Worm (Caenorhabditis elegans) whole organism, mixed stage, embryonic: Measurements from ENCODE around the gene T20B12.4.

Experiments
- bed-3 ChIP-seq: fragments of 200-800 bp; sonication (Bioruptor generic); optimal IDR thresholded peaks from 3 replicates; lab custom pipeline; 2018; ENCODE audit warnings: mild to moderate bottlenecking, missing genetic modification characterization, moderate library complexity, missing compliant biosample characterization
- blmp-1 ChIP-seq: fragments of 150-350 bp; optimal IDR thresholded peaks from 2 replicates; lab custom pipeline; 2014; ENCODE audit warnings: missing biosample characterization, missing genetic modification characterization
- ceh-43 ChIP-seq: fragments of 200-800 bp; sonication (Bioruptor generic); optimal IDR thresholded peaks from 2 replicates; lab custom pipeline; 2018; ENCODE audit warnings: mild to moderate bottlenecking, missing genetic modification characterization, moderate library complexity, missing compliant biosample characterization
- ces-1 ChIP-seq: fragments of 150-350 bp; optimal IDR thresholded peaks from 2 replicates; lab custom pipeline; 2014; ENCODE audit warnings: missing biosample characterization, missing genetic modification reagents, missing genetic modification characterization
- cnd-1 ChIP-seq: fragments of 200-800 bp; sonication (Bioruptor generic); optimal IDR thresholded peaks from 2 replicates; lab custom pipeline; 2018; ENCODE audit warnings: mild to moderate bottlenecking, missing genetic modification characterization, missing compliant biosample characterization
- drap-1 ChIP-seq: fragments of 200-800 bp; sonication (Bioruptor generic); optimal IDR thresholded peaks from 3 replicates; lab custom pipeline; 2018; ENCODE audit warnings: mild to moderate bottlenecking, missing genetic modification characterization, missing compliant biosample characterization
- elt-1 ChIP-seq: sonication (generic microtip); optimal IDR thresholded peaks from 2 replicates; lab custom pipeline; 2017; ENCODE audit warnings: missing genetic modification characterization, mild to moderate bottlenecking, missing compliant biosample characterization, antibody characterized with exemption, moderate library complexity, borderline replicate concordance; ENCODE audit not compliant: insufficient read depth
- elt-3 ChIP-seq: fragments of 150-350 bp; optimal IDR thresholded peaks from 2 replicates; lab custom pipeline; 2014; ENCODE audit warnings: missing biosample characterization, missing genetic modification characterization
- flh-1 ChIP-seq: fragments of 200-800 bp; sonication (Bioruptor generic); optimal IDR thresholded peaks from 2 replicates; lab custom pipeline; 2018; ENCODE audit warnings: mild to moderate bottlenecking, missing genetic modification characterization, moderate library complexity, missing compliant biosample characterization
- ham-2 ChIP-seq: fragments of 200-800 bp; sonication (Bioruptor generic); optimal IDR thresholded peaks from 2 replicates; lab custom pipeline; 2018; ENCODE audit warnings: mild to moderate bottlenecking, missing genetic modification characterization, missing compliant biosample characterization
- hlh-1 ChIP-seq: fragments of 150-350 bp; optimal IDR thresholded peaks from 2 replicates; lab custom pipeline; 2014; ENCODE audit warnings: missing biosample characterization, missing genetic modification reagents, missing genetic modification characterization
- lin-13 ChIP-seq: fragments of 150-350 bp; optimal IDR thresholded peaks from 2 replicates; lab custom pipeline; 2014; ENCODE audit warnings: missing biosample characterization, missing genetic modification characterization
- lin-32 ChIP-seq: fragments of 200-800 bp; sonication (Bioruptor generic); optimal IDR thresholded peaks from 2 replicates; lab custom pipeline; 2018; ENCODE audit warnings: mild to moderate bottlenecking, missing genetic modification characterization, missing compliant biosample characterization
- lsy-2 ChIP-seq: fragments of 150-350 bp; optimal IDR thresholded peaks from 2 replicates; lab custom pipeline; 2014; ENCODE audit warnings: missing biosample characterization, missing genetic modification characterization
- mep-1 ChIP-seq: fragments of 150-350 bp; optimal IDR thresholded peaks from 2 replicates; lab custom pipeline; 2017; ENCODE audit warnings: missing biosample characterization, missing genetic modification reagents, missing genetic modification characterization, inconsistent platforms
- mls-2 ChIP-seq: sonication (generic microtip); optimal IDR thresholded peaks from 2 replicates; lab custom pipeline; 2016; ENCODE audit warnings: mild to moderate bottlenecking, missing genetic modification characterization, moderate library complexity, missing compliant biosample characterization
- nhr-2 ChIP-seq: fragments of 150-350 bp; optimal IDR thresholded peaks from 2 replicates; lab custom pipeline; 2014; ENCODE audit warnings: missing biosample characterization, missing genetic modification characterization
- nhr-237 ChIP-seq: fragments of 150-350 bp; optimal IDR thresholded peaks from 2 replicates; lab custom pipeline; 2014; ENCODE audit warnings: missing biosample characterization, missing genetic modification characterization
- nhr-28 ChIP-seq: fragments of 150-350 bp; optimal IDR thresholded peaks from 2 replicates; lab custom pipeline; 2014; ENCODE audit warnings: missing biosample characterization, missing genetic modification characterization
- nhr-76 ChIP-seq: sonication (generic microtip); optimal IDR thresholded peaks from 2 replicates; lab custom pipeline; 2017; ENCODE audit warnings: missing biosample characterization, missing genetic modification characterization
- pha-4 ChIP-seq: fragments of 150-350 bp; optimal IDR thresholded peaks from 2 replicates; lab custom pipeline; 2018; ENCODE audit warnings: missing biosample characterization, missing genetic modification reagents, missing genetic modification characterization
- sem-2 ChIP-seq: fragments of 200-800 bp; sonication (Bioruptor generic); optimal IDR thresholded peaks from 2 replicates; lab custom pipeline; 2018; ENCODE audit warnings: mild to moderate bottlenecking, missing genetic modification characterization, missing compliant biosample characterization
- sptf-1 ChIP-seq: sonication (generic microtip); optimal IDR thresholded peaks from 2 replicates; lab custom pipeline; 2017; ENCODE audit warnings: mild to moderate bottlenecking, missing genetic modification characterization, moderate library complexity, missing compliant biosample characterization
- tbx-8 ChIP-seq: fragments of 200-800 bp; sonication (Bioruptor generic); optimal IDR thresholded peaks from 2 replicates; lab custom pipeline; 2018; ENCODE audit warnings: mild to moderate bottlenecking, missing genetic modification characterization, moderate library complexity, missing compliant biosample characterization
- unc-120 ChIP-seq: sonication (generic microtip); optimal IDR thresholded peaks from 2 replicates; lab custom pipeline; 2017; ENCODE audit warnings: missing genetic modification characterization, missing compliant biosample characterization; ENCODE audit not compliant: poor library complexity, severe bottlenecking
- unc-39 ChIP-seq: fragments of 150-350 bp; optimal IDR thresholded peaks from 2 replicates; lab custom pipeline; 2014; ENCODE audit warnings: missing biosample characterization, missing genetic modification characterization
- unc-62 ChIP-seq: fragments of 150-350 bp; optimal IDR thresholded peaks from 2 replicates; lab custom pipeline; 2014; ENCODE audit warnings: missing biosample characterization, missing genetic modification reagents, missing genetic modification characterization
- zip-8 ChIP-seq: fragments of 150-350 bp; optimal IDR thresholded peaks from 2 replicates; lab custom pipeline; 2014; ENCODE audit warnings: missing biosample characterization, missing genetic modification characterization
- ztf-11 ChIP-seq: fragments of 150-350 bp; optimal IDR thresholded peaks from 2 replicates; lab custom pipeline; 2014; ENCODE audit warnings: missing biosample characterization, missing genetic modification characterization

The T20B12.4 gene

ce11 chrIII:7365602-7366001 lies 1.9 kb upstream of the T20B12.4 start, which contains the start of gene F08F8.11:
Gene F08F8.11, plus strand, starts transcription at chrIII:7365902.
- TF ChIP-seq ztf-11 (tag; lab: Kevin White, UChicago) = no peak

- TF ChIP-seq elt-1 (tag; lab: Kevin White, UChicago) = no peak
- no peak for TF ChIP-seq mls-2 (tag; lab: Kevin White, UChicago)
- no peak for TF ChIP-seq mep-1 (tag; lab: Kevin White, UChicago)
- no peak for TF ChIP-seq bed-3 (GFP tag; lab: Kevin White, UChicago)
- no peak for TF ChIP-seq ham-2 (GFP tag; lab: Kevin White, UChicago)
- TF ChIP-seq ztf-11 (tag; lab: Kevin White, UChicago) = no peak
- no peak for TF ChIP-seq nhr-2 (tag; lab: Kevin White, UChicago)
- no peak for TF ChIP-seq flh-1 (GFP tag; lab: Kevin White, UChicago)
- TF ChIP-seq hlh-1 (tag; lab: Kevin White, UChicago) = no peak
- no peak for TF ChIP-seq lsy-2 (tag; lab: Kevin White, UChicago)
- TF ChIP-seq, all 35 proteins: peak for 0
Measured at ce11 chrIII:7369394-7370024, 2.0 kb downstream of the T20B12.4 start.

- TF ChIP-seq nhr-237 (tag; lab: Kevin White, UChicago) = no peak
- TF ChIP-seq nhr-28 (tag; lab: Kevin White, UChicago) = no peak
- TF ChIP-seq nhr-76 (tag; lab: Kevin White, UChicago) = no peak
- no peak for TF ChIP-seq elt-3 (tag; lab: Kevin White, UChicago)
- no peak for TF ChIP-seq lsy-2 (tag; lab: Kevin White, UChicago)
- TF ChIP-seq blmp-1 (tag; lab: Kevin White, UChicago) = no peak
- no peak for TF ChIP-seq nhr-2 (tag; lab: Kevin White, UChicago)
- no peak for TF ChIP-seq lin-13 (tag; lab: Kevin White, UChicago)
- no peak for TF ChIP-seq unc-39
- TF ChIP-seq tbx-8 = no peak
- TF ChIP-seq ztf-11 (tag; lab: Kevin White, UChicago) = no peak
- TF ChIP-seq lin-32 (GFP tag; lab: Kevin White, UChicago) = no peak
- no peak for TF ChIP-seq cnd-1 (tag; lab: Kevin White, UChicago)
- TF ChIP-seq unc-62 (GFP tag; lab: Kevin White, UChicago) = no peak
- TF ChIP-seq sem-2 (GFP tag; lab: Kevin White, UChicago) = no peak
- no peak for TF ChIP-seq sptf-1 (tag; lab: Kevin White, UChicago)
- TF ChIP-seq, all 35 proteins: peak for 0
Measured at ce11 chrIII:7370569-7370968, 3.1 kb downstream of the T20B12.4 start.

- TF ChIP-seq drap-1 (GFP tag; lab: Kevin White, UChicago) (no peak), lin-13 (tag; lab: Kevin White, UChicago) (no peak), sem-2 (GFP tag; lab: Kevin White, UChicago) (no peak), lin-32 (GFP tag; lab: Kevin White, UChicago) (no peak), ztf-11 (tag; lab: Kevin White, UChicago) (no peak), elt-3 (tag; lab: Kevin White, UChicago) (no peak), nhr-2 (tag; lab: Kevin White, UChicago) (no peak), elt-1 (tag; lab: Kevin White, UChicago) (no peak), pha-4 (tag; lab: Kevin White, UChicago) (no peak), zip-8 (tag; lab: Kevin White, UChicago) (no peak), cnd-1 (tag; lab: Kevin White, UChicago) (no peak), ceh-43 (GFP tag; lab: Kevin White, UChicago) (no peak)
- TF ChIP-seq, all 35 proteins: peak for 0
Measured at ce11 chrIII:7373802-7374435, 6.4 kb downstream of the T20B12.4 start.

ce11 chrIII:7374681-7375271 lies 7.3 kb downstream of the T20B12.4 start, which contains the start of gene mml-1:
Gene mml-1, minus strand, starts transcription at chrIII:7374731.
- no peak for TF ChIP-seq nhr-76 (tag; lab: Kevin White, UChicago)
- no peak for TF ChIP-seq ham-2 (GFP tag; lab: Kevin White, UChicago)
- TF ChIP-seq hlh-1 (tag; lab: Kevin White, UChicago) = peak; percentile 46
- no peak for TF ChIP-seq ces-1 (GFP tag; lab: Kevin White, UChicago)
- TF ChIP-seq unc-120 (tag; lab: Kevin White, UChicago) = peak; percentile 29
